Fruit fly (Drosophila melanogaster) whole organism, embryonic: ENCODE results near the gene CG11672.

ENCODE experiments used
- Bdp1 ChIP-seq: fragments of 200-800 bp; sonication (Bioruptor generic); optimal IDR thresholded peaks from 3 replicates; lab custom pipeline; 2016; ENCODE audit warnings: missing biosample characterization, missing genetic modification characterization
- Bgb ChIP-seq: fragments of 200-800 bp; sonication (Bioruptor generic); IDR thresholded peaks from 2 replicates; pipeline ENCODE4 v1.3.6; 2022; ENCODE audit warnings: missing biosample characterization, missing genetic modification characterization; ENCODE audit not compliant: partially characterized antibody
- BtbVII ChIP-seq: fragments of 200-800 bp; sonication (Bioruptor generic); optimal IDR thresholded peaks from 3 replicates; lab custom pipeline; 2017; ENCODE audit warnings: missing biosample characterization, mild to moderate bottlenecking, missing genetic modification characterization
- CG10209 ChIP-seq: fragments of 200-800 bp; sonication (Bioruptor generic); optimal IDR thresholded peaks from 3 replicates; lab custom pipeline; 2017; ENCODE audit warnings: missing biosample characterization, mild to moderate bottlenecking, missing genetic modification characterization, missing genetic modification reagents
- CG10274 ChIP-seq: fragments of 200-800 bp; sonication (Bioruptor generic); optimal IDR thresholded peaks from 3 replicates; lab custom pipeline; 2017; ENCODE audit warnings: missing biosample characterization, mild to moderate bottlenecking, missing genetic modification characterization
- CG10654 ChIP-seq: fragments of 200-800 bp; sonication (Bioruptor generic); optimal IDR thresholded peaks from 2 replicates; lab custom pipeline; 2016; ENCODE audit warnings: missing biosample characterization, missing genetic modification characterization
- CG10979 ChIP-seq: fragments of 200-800 bp; sonication (Bioruptor generic); optimal IDR thresholded peaks from 2 replicates; lab custom pipeline; 2018; ENCODE audit warnings: missing biosample characterization, mild to moderate bottlenecking, missing genetic modification characterization, moderate library complexity
- CG11247 ChIP-seq: fragments of 200-800 bp; sonication (Bioruptor generic); IDR thresholded peaks from 2 replicates; pipeline ENCODE4 v1.3.6; 2022; ENCODE audit warnings: missing biosample characterization, missing genetic modification characterization
- CG12942 ChIP-seq: fragments of 200-800 bp; sonication (Bioruptor generic); optimal IDR thresholded peaks from 3 replicates; lab custom pipeline; 2016; ENCODE audit warnings: missing biosample characterization, missing genetic modification characterization
- CG13123 ChIP-seq: fragments of 200-800 bp; sonication (Bioruptor generic); optimal IDR thresholded peaks from 2 replicates; lab custom pipeline; 2016; ENCODE audit warnings: missing biosample characterization, missing genetic modification characterization
- CG14667 ChIP-seq: fragments of 200-800 bp; sonication (Bioruptor generic); IDR thresholded peaks from 2 replicates; pipeline ENCODE4 v1.3.6; 2022; ENCODE audit warnings: missing biosample characterization, missing genetic modification characterization
- CG17361 ChIP-seq: fragments of 200-800 bp; sonication (Bioruptor generic); IDR thresholded peaks from 3 replicates; pipeline ENCODE4 v1.3.6; 2022; ENCODE audit warnings: missing biosample characterization, missing genetic modification characterization
- CG18011 ChIP-seq: fragments of 200-800 bp; sonication (Bioruptor generic); optimal IDR thresholded peaks from 2 replicates; lab custom pipeline; 2017; ENCODE audit warnings: missing biosample characterization, missing genetic modification characterization, mild to moderate bottlenecking, moderate library complexity, missing genotype
- CG18764 ChIP-seq: fragments of 200-800 bp; sonication (Bioruptor generic); optimal IDR thresholded peaks from 3 replicates; lab custom pipeline; 2016; ENCODE audit warnings: missing biosample characterization, missing genetic modification characterization
- CG2712 ChIP-seq: fragments of 200-800 bp; optimal IDR thresholded peaks from 3 replicates; lab custom pipeline; 2019; ENCODE audit warnings: missing biosample characterization, mild to moderate bottlenecking, missing genetic modification characterization, moderate library complexity
- CG2875 ChIP-seq: fragments of 200-800 bp; sonication (Bioruptor generic); optimal IDR thresholded peaks from 2 replicates; lab custom pipeline; 2017; ENCODE audit warnings: missing biosample characterization, mild to moderate bottlenecking, missing genetic modification characterization, missing genetic modification reagents
- CG3838 ChIP-seq: fragments of 200-800 bp; sonication (Bioruptor generic); optimal IDR thresholded peaks from 3 replicates; lab custom pipeline; 2016; ENCODE audit warnings: missing biosample characterization, missing genetic modification characterization
- CG6254 ChIP-seq: fragments of 200-800 bp; sonication (Bioruptor generic); optimal IDR thresholded peaks from 3 replicates; lab custom pipeline; 2017; ENCODE audit warnings: mild to moderate bottlenecking, missing biosample characterization, missing genetic modification reagents, missing genetic modification characterization
- CG6272 ChIP-seq: fragments of 200-800 bp; sonication (Bioruptor generic); IDR thresholded peaks from 2 replicates; pipeline ENCODE4 v1.3.6; 2022; ENCODE audit warnings: missing biosample characterization, missing genetic modification characterization
- CG6854 ChIP-seq: fragments of 200-800 bp; sonication (Bioruptor generic); optimal IDR thresholded peaks from 3 replicates; lab custom pipeline; 2017; ENCODE audit warnings: missing biosample characterization, mild to moderate bottlenecking, missing genetic modification characterization
- CG9727 ChIP-seq: fragments of 200-800 bp; sonication (Bioruptor generic); optimal IDR thresholded peaks from 3 replicates; lab custom pipeline; 2017; ENCODE audit warnings: missing biosample characterization, mild to moderate bottlenecking, missing genetic modification characterization
- CG9876 ChIP-seq: fragments of 200-800 bp; sonication (Bioruptor generic); optimal IDR thresholded peaks from 2 replicates; lab custom pipeline; 2016; ENCODE audit warnings: missing biosample characterization, missing genetic modification characterization
- CTCF ChIP-seq: fragments of 200-800 bp; sonication (Bioruptor generic); optimal IDR thresholded peaks from 2 replicates; lab custom pipeline; 2017; ENCODE audit warnings: missing biosample characterization, mild to moderate bottlenecking, missing genetic modification characterization, moderate library complexity
- CrebB ChIP-seq: fragments of 200-800 bp; sonication (Bioruptor generic); optimal IDR thresholded peaks from 3 replicates; lab custom pipeline; 2018; ENCODE audit warnings: missing biosample characterization, mild to moderate bottlenecking, missing genetic modification characterization
- H15 ChIP-seq: fragments of 200-800 bp; sonication (Bioruptor generic); IDR thresholded peaks from 3 replicates; pipeline ENCODE4 v1.3.6; 2022; ENCODE audit warnings: missing biosample characterization, missing genetic modification characterization
- Med ChIP-seq: fragments of 200-800 bp; sonication (Bioruptor generic); peaks from one replicate; lab custom pipeline; 2016; ENCODE audit warnings: missing biosample characterization, missing genetic modification characterization, mild to moderate bottlenecking, inconsistent platforms, moderate library complexity
- NFAT ChIP-seq: fragments of 200-800 bp; sonication (Bioruptor generic); IDR thresholded peaks from 2 replicates; pipeline ENCODE4 v1.3.6; 2022; ENCODE audit warnings: missing biosample characterization, missing genetic modification characterization
- Poxn ChIP-seq: fragments of 200-800 bp; sonication (Bioruptor generic); IDR thresholded peaks from 2 replicates; pipeline ENCODE4 v1.3.6; 2022; ENCODE audit warnings: missing biosample characterization, missing genetic modification characterization
- Ravus ChIP-seq: fragments of 200-800 bp; sonication (Bioruptor generic); IDR thresholded peaks from 2 replicates; pipeline ENCODE4 v1.3.6; 2022; ENCODE audit warnings: missing biosample characterization, missing genetic modification characterization
- Scr ChIP-seq: fragments of 200-800 bp; sonication (Bioruptor generic); IDR thresholded peaks from 2 replicates; pipeline ENCODE4 v1.3.6; 2022; ENCODE audit warnings: missing biosample characterization, missing genetic modification characterization; ENCODE audit not compliant: partially characterized antibody
- Sin3A ChIP-seq: fragments of >200 bp; optimal IDR thresholded peaks from 2 replicates; lab custom pipeline; 2018
- TFAM ChIP-seq: fragments of 200-800 bp; sonication (Bioruptor generic); optimal IDR thresholded peaks from 2 replicates; lab custom pipeline; 2017; ENCODE audit warnings: missing biosample characterization, missing genetic modification characterization, inconsistent platforms
- Taf1 ChIP-seq: fragments of 200-800 bp; sonication (Bioruptor generic); IDR thresholded peaks from 2 replicates; pipeline ENCODE4 v1.3.6; 2022; ENCODE audit warnings: missing biosample characterization, missing genetic modification characterization
- Usf ChIP-seq: fragments of 200-800 bp; sonication (Bioruptor generic); optimal IDR thresholded peaks from 2 replicates; lab custom pipeline; 2017; ENCODE audit warnings: missing genotype, missing biosample characterization, missing genetic modification characterization
- ci ChIP-seq: fragments of 200-800 bp; sonication (Bioruptor generic); IDR thresholded peaks from 3 replicates; pipeline ENCODE4 v1.3.6; 2022; ENCODE audit warnings: missing biosample characterization, missing genetic modification characterization
- crc ChIP-seq: fragments of 200-800 bp; sonication (Bioruptor generic); optimal IDR thresholded peaks from 2 replicates; lab custom pipeline; 2016; ENCODE audit warnings: missing biosample characterization, missing genetic modification characterization
- da ChIP-seq: fragments of 200-800 bp; sonication (Bioruptor generic); optimal IDR thresholded peaks from 2 replicates; lab custom pipeline; 2016; ENCODE audit warnings: missing biosample characterization, missing genetic modification characterization
- disco-r ChIP-seq: fragments of 200-800 bp; sonication (Bioruptor generic); optimal IDR thresholded peaks from 2 replicates; lab custom pipeline; 2016; ENCODE audit warnings: missing biosample characterization, missing genetic modification characterization
- grn ChIP-seq: fragments of 200-800 bp; sonication (Bioruptor generic); optimal IDR thresholded peaks from 3 replicates; lab custom pipeline; 2017; ENCODE audit warnings: missing biosample characterization, missing genetic modification characterization
- kni ChIP-seq: fragments of 200-800 bp; sonication (Bioruptor generic); optimal IDR thresholded peaks from 3 replicates; lab custom pipeline; 2017; ENCODE audit warnings: mild to moderate bottlenecking, missing biosample characterization, missing genetic modification reagents, missing genetic modification characterization
- lmd ChIP-seq: fragments of 200-800 bp; sonication (Bioruptor generic); IDR thresholded peaks from 2 replicates; pipeline ENCODE4 v1.3.6; 2022; ENCODE audit warnings: missing biosample characterization, missing genetic modification characterization
- mld ChIP-seq: fragments of 200-800 bp; sonication (Bioruptor generic); IDR thresholded peaks from 3 replicates; pipeline ENCODE4 v1.3.6; 2022; ENCODE audit warnings: missing biosample characterization, missing genetic modification characterization; ENCODE audit not compliant: partially characterized antibody
- peb ChIP-seq: fragments of 200-800 bp; sonication (Bioruptor generic); IDR thresholded peaks from 2 replicates; pipeline ENCODE4 v1.3.6; 2022; ENCODE audit warnings: missing biosample characterization, missing genetic modification characterization
- pita ChIP-seq: fragments of 200-800 bp; sonication (Bioruptor generic); optimal IDR thresholded peaks from 2 replicates; lab custom pipeline; 2017; ENCODE audit warnings: missing biosample characterization, mild to moderate bottlenecking, missing genetic modification characterization
- scrt ChIP-seq: fragments of 200-800 bp; sonication (Bioruptor generic); optimal IDR thresholded peaks from 2 replicates; lab custom pipeline; 2018; ENCODE audit warnings: missing biosample characterization, mild to moderate bottlenecking, missing genetic modification characterization, moderate library complexity
- shn ChIP-seq: fragments of 200-800 bp; sonication (Bioruptor generic); optimal IDR thresholded peaks from 3 replicates; lab custom pipeline; 2016; ENCODE audit warnings: missing biosample characterization, missing genetic modification characterization
- tio ChIP-seq: fragments of 200-800 bp; sonication (Bioruptor generic); optimal IDR thresholded peaks from 2 replicates; lab custom pipeline; 2017; ENCODE audit warnings: missing biosample characterization, missing genetic modification characterization, inconsistent platforms
- tna ChIP-seq: fragments of 200-800 bp; sonication (Bioruptor generic); IDR thresholded peaks from 2 replicates; pipeline ENCODE4 v1.3.6; 2022; ENCODE audit warnings: missing biosample characterization, missing genetic modification characterization; ENCODE audit not compliant: partially characterized antibody
- toy ChIP-seq: fragments of 200-800 bp; sonication (Bioruptor generic); IDR thresholded peaks from 2 replicates; pipeline ENCODE4 v1.3.6; 2022; ENCODE audit warnings: missing biosample characterization, missing genetic modification characterization
- yki ChIP-seq: fragments of >200 bp; optimal IDR thresholded peaks from 3 replicates; lab custom pipeline; 2018
- z ChIP-seq: fragments of 200-800 bp; sonication (Bioruptor generic); IDR thresholded peaks from 3 replicates; pipeline ENCODE4 v1.3.6; 2022; ENCODE audit warnings: missing biosample characterization, missing genetic modification characterization

CG11672 gene

dm6 chr3R:8264302-8265080 lies 25.9 kb downstream of the CG11672 start, which contains the start of the genes RPA1 and Mcm2 (continued):
- TF ChIP-seq CG17361 (GFP tag; lab: Robert Waterston, UW) (peak; percentile 95), Sin3A (no peak), BtbVII (GFP tag; lab: Kevin White, UChicago) (peak; percentile 55), disco-r (peak; percentile 17), CG6854 (GFP tag; lab: Kevin White, UChicago) (no peak), grn (no peak), CG12942 (GFP tag; lab: Kevin White, UChicago) (peak; percentile 69), CG2875 (GFP tag; lab: Kevin White, UChicago) (peak; percentile 28), kni (GFP tag; lab: Kevin White, UChicago) (peak; percentile 76), CG10654 (GFP tag; lab: Kevin White, UChicago) (peak; percentile 70), yki (lab: Kevin White, UChicago) (no peak), NFAT (GFP tag; lab: Robert Waterston, UW) (peak; percentile 93), crc (no peak), Med (GFP tag; lab: Kevin White, UChicago) (peak; percentile 88), CG18764 (peak; percentile 66), tio (GFP tag; lab: Kevin White, UChicago) (peak; percentile 86), da (GFP tag; lab: Kevin White, UChicago) (no peak), CG13123 (peak; percentile 20), toy (GFP tag; lab: Robert Waterston, UW) (peak; percentile 67; the same call in 1 of the 2 replicates), Bgb (GFP tag; lab: Robert Waterston, UW) (peak; percentile 36; the same call in 1 of the 2 replicates), Scr (GFP tag; lab: Robert Waterston, UW) (peak; percentile 15; the same call in 1 of the 2 replicates), z (GFP tag; lab: Robert Waterston, UW) (no peak), CG10979 (tag; lab: Kevin White, UChicago) (peak; percentile 66), Ravus (GFP tag; lab: Robert Waterston, UW) (no peak), TFAM (no peak), CG9727 (GFP tag; lab: Kevin White, UChicago) (peak; percentile 82), scrt (GFP tag; lab: Kevin White, UChicago) (peak; percentile 55), CTCF (peak; percentile 7), CG2712 (tag; lab: Kevin White, UChicago) (peak; percentile 83), tna (no peak), CG10209 (GFP tag; lab: Kevin White, UChicago) (peak; percentile 76), Taf1 (GFP tag; lab: Robert Waterston, UW) (peak; percentile 58; the same call in 1 of the 2 replicates), CG18011 (GFP tag; lab: Kevin White, UChicago) (peak; percentile 35), lmd (GFP tag; lab: Robert Waterston, UW) (peak; percentile 82), CrebB (tag; lab: Kevin White, UChicago) (no peak), shn (GFP tag; lab: Kevin White, UChicago) (peak; percentile 34), CG9876 (peak; percentile 17), Poxn (GFP tag; lab: Robert Waterston, UW) (peak; percentile 54; the same call in 1 of the 2 replicates), Usf (GFP tag; lab: Kevin White, UChicago) (peak; percentile 81), CG6254 (GFP tag; lab: Kevin White, UChicago) (no peak), Bdp1 (GFP tag; lab: Kevin White, UChicago) (no peak), mld (GFP tag; lab: Robert Waterston, UW) (no peak), CG11247 (peak; percentile 74), pita (GFP tag; lab: Kevin White, UChicago) (no peak), H15 (GFP tag; lab: Robert Waterston, UW) (peak; percentile 79; the same call in 2 of the 3 replicates), CG10274 (GFP tag; lab: Kevin White, UChicago) (peak; percentile 6), ci (peak; percentile 69), CG14667 (GFP tag; lab: Robert Waterston, UW) (peak; percentile 81), CG3838 (GFP tag; lab: Kevin White, UChicago) (no peak), CG6272 (peak; percentile 79), peb (GFP tag; lab: Robert Waterston, UW) (peak; percentile 32; the same call in 1 of the 2 replicates)
